Worm (Caenorhabditis elegans) whole organism, young adult: ENCODE measurements around the gene srw-33.
A peak's percentile ranks its signal among the peaks of the same experiment; 100 is the strongest.

ENCODE experiments used
- C06A6.2 ChIP-seq: fragments of 200-800 bp; sonication (Bioruptor generic); conservative IDR thresholded peaks from 2 replicates; pipeline ENCODE4 v1.3.6; 2022; ENCODE audit warnings: missing genetic modification characterization, missing compliant biosample characterization
- C17E4.6 ChIP-seq: fragments of 200-800 bp; sonication (Bioruptor generic); IDR thresholded peaks from 2 replicates; pipeline ENCODE4 v1.3.6; 2022; ENCODE audit warnings: missing genetic modification reagents, missing genetic modification characterization, missing compliant biosample characterization
- F33H1.4 ChIP-seq: fragments of 200-800 bp; sonication (Bioruptor generic); IDR thresholded peaks from 2 replicates; pipeline ENCODE4 v1.3.6; 2022; ENCODE audit warnings: missing genetic modification reagents, missing genetic modification characterization, missing compliant biosample characterization
- F55B11.4 ChIP-seq: sonication (generic microtip); optimal IDR thresholded peaks from 2 replicates; lab custom pipeline; 2016; ENCODE audit warnings: missing compliant biosample characterization, missing genetic modification characterization, borderline replicate concordance; ENCODE audit not compliant: insufficient read depth
- K12H6.12 ChIP-seq: fragments of 200-800 bp; sonication (Bioruptor generic); optimal IDR thresholded peaks from 2 replicates; lab custom pipeline; 2018; ENCODE audit warnings: mild to moderate bottlenecking, missing genetic modification characterization, missing compliant biosample characterization
- T07F8.4 ChIP-seq: sonication (generic microtip); optimal IDR thresholded peaks from 2 replicates; lab custom pipeline; 2016; ENCODE audit warnings: mild to moderate bottlenecking, missing genetic modification characterization, moderate library complexity, missing compliant biosample characterization
- T26A5.8 ChIP-seq: sonication (generic microtip); optimal IDR thresholded peaks from 2 replicates; lab custom pipeline; 2016; ENCODE audit warnings: missing genetic modification characterization, missing compliant biosample characterization
- Y67H2A.10 ChIP-seq: fragments of 200-800 bp; sonication (Bioruptor generic); conservative IDR thresholded peaks from 2 replicates; pipeline ENCODE4 v1.3.6; 2022; ENCODE audit warnings: missing genetic modification reagents, missing genetic modification characterization, missing compliant biosample characterization
- Y79H2A.3 ChIP-seq: fragments of 200-800 bp; sonication (Bioruptor generic); conservative IDR thresholded peaks from 2 replicates; pipeline ENCODE4 v1.3.6; 2022; ENCODE audit warnings: missing genetic modification reagents, missing genetic modification characterization, missing compliant biosample characterization
- akir-1 ChIP-seq: fragments of 200-800 bp; sonication (Bioruptor generic); optimal IDR thresholded peaks from 2 replicates; lab custom pipeline; 2018; ENCODE audit warnings: mild to moderate bottlenecking, missing genetic modification characterization, moderate library complexity, missing compliant biosample characterization
- ama-1 ChIP-seq, 3 experiments: fragments of 150-350 bp in 1 of 3; sonication (generic microtip) in 2 of 3; optimal IDR thresholded peaks; 2 replicates each; lab custom pipeline; 2014 to 2018; ENCODE audit warnings: missing biosample characterization in 2 of 3, missing genetic modification characterization in 2 of 3, missing genetic modification reagents in 2 of 3
- aptf-2 ChIP-seq: fragments of 200-800 bp; sonication (Bioruptor generic); conservative IDR thresholded peaks from 2 replicates; pipeline ENCODE4 v1.3.6; 2022; ENCODE audit warnings: missing genetic modification reagents, missing genetic modification characterization, missing compliant biosample characterization
- aptf-3 ChIP-seq: fragments of 200-800 bp; sonication (Bioruptor generic); IDR thresholded peaks from 2 replicates; pipeline ENCODE4 v1.3.6; 2022; ENCODE audit warnings: missing genetic modification characterization, missing compliant biosample characterization
- attf-6 ChIP-seq: fragments of 200-800 bp; sonication (Bioruptor generic); IDR thresholded peaks from 2 replicates; pipeline ENCODE4 v1.3.6; 2022; ENCODE audit warnings: missing genetic modification reagents, missing genetic modification characterization, missing compliant biosample characterization
- cebp-1 ChIP-seq, 2 experiments: fragments of 200-800 bp in 1 of 2; sonication (Bioruptor generic) in 1 of 2; sonication (generic microtip) in 1 of 2; IDR thresholded peaks in 1 of 2; optimal IDR thresholded peaks in 1 of 2; 2 replicates each; pipeline versions ENCODE4 v1.3.6 to Lab custom; 2017 to 2022; ENCODE audit warnings: missing compliant biosample characterization in 2 of 2, missing genetic modification characterization in 2 of 2, mild to moderate bottlenecking in 1 of 2, missing genetic modification reagents in 1 of 2, moderate library complexity in 1 of 2
- cebp-2 ChIP-seq: fragments of 200-800 bp; sonication (Bioruptor generic); IDR thresholded peaks from 2 replicates; pipeline ENCODE4 v1.3.6; 2022; ENCODE audit warnings: missing genetic modification characterization, missing compliant biosample characterization
- ceh-100 ChIP-seq: fragments of 200-800 bp; sonication (Bioruptor generic); IDR thresholded peaks from 2 replicates; pipeline ENCODE4 v1.3.6; 2022; ENCODE audit warnings: missing genetic modification reagents, missing genetic modification characterization, missing compliant biosample characterization
- die-1 ChIP-seq: sonication (generic microtip); optimal IDR thresholded peaks from 2 replicates; lab custom pipeline; 2016; ENCODE audit warnings: missing genotype, mild to moderate bottlenecking, missing genetic modification characterization, missing compliant biosample characterization
- dox-1 ChIP-seq: fragments of 200-800 bp; sonication (Bioruptor generic); IDR thresholded peaks from 2 replicates; pipeline ENCODE4 v1.3.6; 2022; ENCODE audit warnings: missing genetic modification reagents, missing genetic modification characterization, missing compliant biosample characterization
- efl-1 ChIP-seq: fragments of 150-350 bp; optimal IDR thresholded peaks from 2 replicates; lab custom pipeline; 2014; ENCODE audit warnings: missing biosample characterization, missing genetic modification reagents, missing genetic modification characterization
- egl-44 ChIP-seq: fragments of 200-800 bp; sonication (Bioruptor generic); IDR thresholded peaks from 2 replicates; pipeline ENCODE4 v1.3.6; 2022; ENCODE audit warnings: missing genetic modification reagents, missing genetic modification characterization, missing compliant biosample characterization
- egrh-3 ChIP-seq: fragments of 200-800 bp; sonication (Bioruptor generic); IDR thresholded peaks from 2 replicates; pipeline ENCODE4 v1.3.6; 2022; ENCODE audit warnings: missing genetic modification reagents, missing genetic modification characterization, missing compliant biosample characterization
- him-1 ChIP-seq: sonication (generic microtip); optimal IDR thresholded peaks from 2 replicates; lab custom pipeline; 2016; ENCODE audit warnings: missing genotype, missing genetic modification reagents, missing genetic modification characterization, missing compliant biosample characterization
- hmg-1.2 ChIP-seq: fragments of 200-800 bp; sonication (Bioruptor generic); IDR thresholded peaks from 2 replicates; pipeline ENCODE4 v1.3.6; 2022; ENCODE audit warnings: missing genetic modification reagents, missing genetic modification characterization, missing compliant biosample characterization
- lin-26 ChIP-seq: fragments of 200-800 bp; sonication (Bioruptor generic); IDR thresholded peaks from 2 replicates; pipeline ENCODE4 v1.3.6; 2022; ENCODE audit warnings: missing genetic modification reagents, missing genetic modification characterization, missing compliant biosample characterization
- lin-35 ChIP-seq, 3 experiments: fragments of 150-350 bp in 2 of 3; sonication (generic microtip) in 1 of 3; optimal IDR thresholded peaks; 2 replicates each; lab custom pipeline; 2014 to 2018; ENCODE audit warnings: missing biosample characterization in 3 of 3, missing genetic modification characterization in 3 of 3, missing genetic modification reagents in 3 of 3
- madf-6 ChIP-seq: fragments of 200-800 bp; sonication (Bioruptor generic); IDR thresholded peaks from 2 replicates; pipeline ENCODE4 v1.3.6; 2022; ENCODE audit warnings: missing genetic modification reagents, missing genetic modification characterization, missing compliant biosample characterization
- madf-8 ChIP-seq: fragments of 200-800 bp; sonication (Bioruptor generic); conservative IDR thresholded peaks from 2 replicates; pipeline ENCODE4 v1.3.6; 2022; ENCODE audit warnings: missing genetic modification reagents, missing genetic modification characterization, missing compliant biosample characterization
- mcd-1 ChIP-seq: fragments of 200-800 bp; sonication (Bioruptor generic); IDR thresholded peaks from 2 replicates; pipeline ENCODE4 v1.3.6; 2022; ENCODE audit warnings: missing genetic modification reagents, missing genetic modification characterization, missing compliant biosample characterization
- mes-4 ChIP-seq: sonication (generic microtip); optimal IDR thresholded peaks from 2 replicates; lab custom pipeline; 2016; ENCODE audit warnings: missing genotype, missing genetic modification characterization, missing compliant biosample characterization
- mxl-1 ChIP-seq: sonication (generic microtip); optimal IDR thresholded peaks from 2 replicates; lab custom pipeline; 2016; ENCODE audit warnings: missing genetic modification characterization, missing compliant biosample characterization
- nhr-120 ChIP-seq: fragments of 200-800 bp; sonication (Bioruptor generic); IDR thresholded peaks from 2 replicates; pipeline ENCODE4 v1.3.6; 2022; ENCODE audit warnings: missing genetic modification characterization, missing compliant biosample characterization
- nhr-90 ChIP-seq: sonication (generic microtip); optimal IDR thresholded peaks from 2 replicates; lab custom pipeline; 2016; ENCODE audit warnings: missing genotype, mild to moderate bottlenecking, missing genetic modification characterization, missing compliant biosample characterization
- pbrm-1 ChIP-seq: fragments of 200-800 bp; sonication (Bioruptor generic); IDR thresholded peaks from 2 replicates; pipeline ENCODE4 v1.3.6; 2022; ENCODE audit warnings: missing genetic modification reagents, missing genetic modification characterization, missing compliant biosample characterization
- pha-4 ChIP-seq: fragments of 150-350 bp; sonication (generic microtip); optimal IDR thresholded peaks from 2 replicates; lab custom pipeline; 2014; ENCODE audit warnings: missing biosample characterization, missing genetic modification reagents, missing genetic modification characterization
- rec-8 ChIP-seq, 2 experiments: sonication (generic microtip); optimal IDR thresholded peaks; 2 replicates each; lab custom pipeline; 2016; ENCODE audit warnings: mild to moderate bottlenecking in 2 of 2, missing genetic modification characterization in 2 of 2, missing genetic modification reagents in 2 of 2, missing genotype in 2 of 2, missing biosample characterization in 1 of 2, missing compliant biosample characterization in 1 of 2, moderate library complexity in 1 of 2
- rpc-1 ChIP-seq, 2 experiments: fragments of 150-350 bp in 1 of 2; sonication (generic microtip) in 1 of 2; optimal IDR thresholded peaks; 2 replicates each; lab custom pipeline; 2014 to 2018; ENCODE audit warnings: missing biosample characterization in 1 of 2, missing genetic modification characterization in 1 of 2, missing genetic modification reagents in 1 of 2, missing genotype in 1 of 2
- snpc-1.1 ChIP-seq: sonication (generic microtip); optimal IDR thresholded peaks from 2 replicates; lab custom pipeline; 2017; ENCODE audit warnings: missing genetic modification characterization, mild to moderate bottlenecking, missing compliant biosample characterization, antibody characterized with exemption, moderate library complexity, missing genotype, missing genetic modification reagents; ENCODE audit not compliant: insufficient read depth
- snpc-4 ChIP-seq, 5 experiments: fragments of 150-350 bp in 1 of 5; sonication (generic microtip) in 4 of 5; optimal IDR thresholded peaks; 2 replicates each; lab custom pipeline; 2014 to 2018; ENCODE audit warnings: missing genetic modification characterization in 5 of 5, missing biosample characterization in 3 of 5, antibody characterized with exemption in 2 of 5, mild to moderate bottlenecking in 2 of 5, missing compliant biosample characterization in 2 of 5, missing genotype in 2 of 5, moderate library complexity in 2 of 5, missing genetic modification reagents in 1 of 5
- sptf-2 ChIP-seq: fragments of 200-800 bp; sonication (Bioruptor generic); optimal IDR thresholded peaks from 2 replicates; lab custom pipeline; 2018; ENCODE audit warnings: mild to moderate bottlenecking, missing genetic modification characterization, missing compliant biosample characterization
- unc-62 ChIP-seq: fragments of 150-350 bp; optimal IDR thresholded peaks from 2 replicates; lab custom pipeline; 2014; ENCODE audit warnings: missing biosample characterization, missing genetic modification reagents, missing genetic modification characterization
- zim-3 ChIP-seq: sonication (generic microtip); optimal IDR thresholded peaks from 2 replicates; lab custom pipeline; 2017; ENCODE audit warnings: mild to moderate bottlenecking, missing genetic modification characterization, moderate library complexity, missing compliant biosample characterization
- ztf-22 ChIP-seq: fragments of 200-800 bp; sonication (Bioruptor generic); optimal IDR thresholded peaks from 2 replicates; lab custom pipeline; 2018; ENCODE audit warnings: mild to moderate bottlenecking, missing genetic modification characterization, moderate library complexity, missing compliant biosample characterization
- ztf-25 ChIP-seq: fragments of 200-800 bp; sonication (Bioruptor generic); IDR thresholded peaks from 2 replicates; pipeline ENCODE4 v1.3.6; 2022; ENCODE audit warnings: missing genetic modification reagents, missing genetic modification characterization, missing compliant biosample characterization

The srw-33 gene

DNA sequence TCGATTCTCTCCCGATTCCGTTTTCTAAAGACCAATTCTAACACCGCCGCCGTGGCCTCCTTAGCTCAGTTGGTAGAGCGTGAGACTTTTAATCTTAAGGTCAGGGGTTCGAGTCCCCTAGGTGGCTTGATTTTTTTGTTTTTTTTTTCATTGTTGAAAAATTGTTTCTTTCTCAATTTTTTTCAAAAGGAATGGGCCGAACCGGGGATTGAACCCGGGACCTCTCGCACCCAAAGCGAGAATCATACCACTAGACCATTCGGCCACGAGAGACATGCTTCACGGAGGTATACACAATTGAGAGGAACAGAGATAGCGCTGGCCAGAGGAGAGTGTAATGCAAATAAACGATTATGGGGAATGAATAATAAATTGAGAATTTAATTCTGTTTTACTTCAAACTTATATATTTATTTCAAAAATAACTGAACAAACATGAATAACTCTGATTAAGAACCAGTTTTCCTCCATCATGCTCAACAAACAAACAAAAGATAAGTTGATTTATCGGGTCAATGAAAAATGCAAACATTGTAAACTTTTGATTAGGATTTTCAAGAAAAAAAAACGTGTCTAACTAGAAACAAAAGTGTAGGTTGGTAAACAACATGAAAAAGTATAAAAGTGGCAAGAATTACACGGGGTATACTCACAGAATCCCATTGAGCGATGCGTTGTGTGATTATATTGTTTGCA is 13.9 kb upstream of the srw-33 start, which contains the start of gene pqn-71 (continued):
- TF ChIP-seq Y67H2A.10 (GFP tag; lab: Robert Waterston, UW), result 0 out of 2 replicates have a peak, but pooled peaks have one; percentile 12
- peak; percentile 95 for TF ChIP-seq pbrm-1 (GFP tag; lab: Robert Waterston, UW)
- TF ChIP-seq K12H6.12 (tag; lab: Kevin White, UChicago), result peak; percentile 81
- TF ChIP-seq cebp-2 (GFP tag; lab: Robert Waterston, UW), result peak; percentile 92
- peak; percentile 93 for TF ChIP-seq T07F8.4 (tag; lab: Kevin White, UChicago)
- TF ChIP-seq madf-6 (GFP tag; lab: Robert Waterston, UW), result peak; percentile 77
- TF ChIP-seq nhr-90 (tag; lab: Kevin White, UChicago), result peak; percentile 98
- TF ChIP-seq pha-4 (tag; lab: Kevin White, UChicago), result peak; percentile 6
- peak; percentile 95 for TF ChIP-seq dox-1 (GFP tag; lab: Robert Waterston, UW)
- TF ChIP-seq aptf-3, result peak; percentile 95
- peak; percentile 93 for TF ChIP-seq C17E4.6 (GFP tag; lab: Robert Waterston, UW)
- TF ChIP-seq mes-4 (tag; lab: Kevin White, UChicago), result peak; percentile 71
- TF ChIP-seq cebp-1 (GFP tag; IDR thresholded peaks at IDR 0.05; lab: Robert Waterston, UW), result no peak
- TF ChIP-seq cebp-1 (tag; optimal IDR thresholded peaks at IDR 0.05; lab: Kevin White, UChicago), result peak; percentile 86
- TF ChIP-seq F55B11.4 (tag; lab: Kevin White, UChicago), result no peak
- peak; percentile 82 for TF ChIP-seq snpc-4 (GFP tag; optimal IDR thresholded peaks at IDR 0.05; lab: Kevin White, UChicago)
- peak; percentile 80 to 93 (median 88) for TF ChIP-seq snpc-4 (tag; optimal IDR thresholded peaks at IDR 0.05; lab: Kevin White, UChicago)
- peak; percentile 99 for TF ChIP-seq him-1 (tag; lab: Kevin White, UChicago)
- TF ChIP-seq egrh-3, result no peak
- TF ChIP-seq C06A6.2 (GFP tag; lab: Robert Waterston, UW), result peak; percentile 82
- TF ChIP-seq T26A5.8, result peak; percentile 90
- peak; percentile 98 for TF ChIP-seq lin-26
- peak; percentile 87 for TF ChIP-seq zim-3 (tag; lab: Kevin White, UChicago)
- TF ChIP-seq sptf-2 (GFP tag; lab: Kevin White, UChicago), result peak; percentile 89
- peak; percentile 99 for TF ChIP-seq rpc-1 (optimal IDR thresholded peaks at IDR 0.05; lab: Kevin White, UChicago)
- peak; percentile 98 for TF ChIP-seq rpc-1 (tag; optimal IDR thresholded peaks at IDR 0.05; lab: Kevin White, UChicago)
- peak in 1 of 3 experiments; percentile 91 for TF ChIP-seq lin-35 (GFP tag; optimal IDR thresholded peaks at IDR 0.05; lab: Kevin White, UChicago)
- peak; percentile 38 for TF ChIP-seq efl-1 (GFP tag; lab: Kevin White, UChicago)
- no peak for TF ChIP-seq ama-1 (optimal IDR thresholded peaks at IDR 0.05; lab: Kevin White, UChicago)
- TF ChIP-seq ama-1 (GFP tag; optimal IDR thresholded peaks at IDR 0.05; lab: Kevin White, UChicago), result peak; percentile 89 to 90
- peak; percentile 0 for TF ChIP-seq akir-1 (GFP tag; lab: Kevin White, UChicago)
- no peak for TF ChIP-seq unc-62 (GFP tag; lab: Kevin White, UChicago)
- TF ChIP-seq ztf-25 (GFP tag; lab: Robert Waterston, UW), result peak; percentile 89; the same call in 1 of the 2 replicates
- TF ChIP-seq ztf-22 (GFP tag; lab: Kevin White, UChicago), result peak; percentile 74
- TF ChIP-seq snpc-1.1 (tag; lab: Kevin White, UChicago), result peak; percentile 83
- TF ChIP-seq hmg-1.2, result peak; percentile 40
- peak; percentile 83 for TF ChIP-seq ceh-100 (GFP tag; lab: Robert Waterston, UW)
- TF ChIP-seq mxl-1 (tag; lab: Kevin White, UChicago), result peak; percentile 93
- peak; percentile 88; the same call in 1 of the 2 replicates for TF ChIP-seq nhr-120 (GFP tag; lab: Robert Waterston, UW)
- TF ChIP-seq madf-8, result peak; percentile 69
- TF ChIP-seq attf-6 (GFP tag; lab: Robert Waterston, UW), result peak; percentile 90
- TF ChIP-seq rec-8 (tag; optimal IDR thresholded peaks at IDR 0.05; lab: Kevin White, UChicago), result peak; percentile 94 to 97
- peak; percentile 95 for TF ChIP-seq egl-44 (GFP tag; lab: Robert Waterston, UW)
- peak; percentile 86 for TF ChIP-seq mcd-1 (GFP tag; lab: Robert Waterston, UW)
- peak; percentile 60; the same call in 1 of the 2 replicates for TF ChIP-seq aptf-2 (GFP tag; lab: Robert Waterston, UW)
- peak; percentile 95 for TF ChIP-seq die-1 (tag; lab: Kevin White, UChicago)
- TF ChIP-seq Y79H2A.3 (GFP tag; lab: Robert Waterston, UW), result 0 out of 2 replicates have a peak, but pooled peaks have one; percentile 52
- peak; percentile 62 for TF ChIP-seq F33H1.4
